Worm (Caenorhabditis elegans): ENCODE results near the gene idpp-7.

DNA sequence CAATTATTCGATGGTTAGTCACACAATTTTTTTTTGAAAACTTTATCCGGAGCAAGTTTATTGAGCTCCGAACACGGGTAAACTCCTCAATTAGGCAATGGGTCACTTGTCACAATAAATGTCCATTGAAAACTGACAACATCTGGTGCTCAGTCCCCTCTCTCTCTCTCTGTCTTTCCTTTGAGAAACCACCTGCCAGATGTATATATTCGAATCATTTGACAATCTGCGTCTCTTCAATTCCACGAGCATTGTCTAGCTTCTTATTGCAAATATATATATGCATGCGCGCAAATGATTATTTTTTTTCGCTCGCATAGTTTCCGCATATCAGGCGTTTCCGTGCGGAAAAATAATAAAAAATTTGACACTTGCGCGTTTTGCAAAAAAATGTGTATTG, 33.9 kb upstream of the idpp-7 start:
- TF ChIP-seq ama-1 (optimal IDR thresholded peaks at IDR 0.05): no peak
- no peak for TF ChIP-seq ceh-13 (GFP tag; optimal IDR thresholded peaks at IDR 0.05)
- no peak for TF ChIP-seq F13C5.2 (tag; optimal IDR thresholded peaks at IDR 0.05)
- TF ChIP-seq flt-1 (GFP tag; IDR thresholded peaks at IDR 0.05): no peak
- TF ChIP-seq hmg-4 (GFP tag; optimal IDR thresholded peaks at IDR 0.05): no peak
- no peak for TF ChIP-seq tbx-11 (GFP tag; IDR thresholded peaks at IDR 0.05)
- TF ChIP-seq ceh-36 (tag; optimal IDR thresholded peaks at IDR 0.05): no peak
